Fruit fly (Drosophila melanogaster): ENCODE data around the gene aly.

Gene aly

dm6 chr3L:3071675-3072583 lies 45.6 kb upstream of the aly start (continued):
- peak; percentile 24 for TF ChIP-seq achi (GFP tag; optimal IDR thresholded peaks at IDR 0.05)
- TF ChIP-seq fd85E (GFP tag; optimal IDR thresholded peaks at IDR 0.05): no peak
- TF ChIP-seq CG6792 (GFP tag; optimal IDR thresholded peaks at IDR 0.05): peak; percentile 18
- TF ChIP-seq CG8632 (GFP tag; optimal IDR thresholded peaks at IDR 0.05): peak; percentile 18
- no peak for TF ChIP-seq dac (GFP tag; optimal IDR thresholded peaks at IDR 0.05)
- peak; percentile 9 for TF ChIP-seq CG16779 (tag; optimal IDR thresholded peaks at IDR 0.05)
- TF ChIP-seq Sox102F (GFP tag; optimal IDR thresholded peaks at IDR 0.05): peak; percentile 33
- peak; percentile 18 for TF ChIP-seq esn (GFP tag; optimal IDR thresholded peaks at IDR 0.05)
- no peak for TF ChIP-seq CG1621 (tag; optimal IDR thresholded peaks at IDR 0.05)
- TF ChIP-seq vri (GFP tag; optimal IDR thresholded peaks at IDR 0.05): no peak
- no peak for TF ChIP-seq Sox15 (GFP tag; optimal IDR thresholded peaks at IDR 0.05)
- TF ChIP-seq fd59A (GFP tag; optimal IDR thresholded peaks at IDR 0.05): no peak
- peak; percentile 58 for TF ChIP-seq svp (GFP tag)
- no peak for TF ChIP-seq CG9139 (GFP tag; optimal IDR thresholded peaks at IDR 0.05)
- TF ChIP-seq Hr4 (GFP tag; optimal IDR thresholded peaks at IDR 0.05): peak; percentile 40
- TF ChIP-seq CG10631 (GFP tag; optimal IDR thresholded peaks at IDR 0.05): peak; percentile 43
- no peak for TF ChIP-seq CG3032 (tag; optimal IDR thresholded peaks at IDR 0.05)
- TF ChIP-seq CG15336 (GFP tag; IDR thresholded peaks at IDR 0.05): no peak
- peak; percentile 43 for TF ChIP-seq OdsH (GFP tag; optimal IDR thresholded peaks at IDR 0.05)
- no peak for TF ChIP-seq eg (GFP tag; IDR thresholded peaks at IDR 0.05)

dm6 chr3L:3070274-3071204 lies 44.2 kb upstream of the aly start, which contains the start of the genes CG32486 and PAN3:
CG32486 (minus strand) TSS chr3L:3070839.
PAN3 (plus strand) TSS chr3L:3071133.
- no peak for TF ChIP-seq CG11762 (GFP tag; optimal IDR thresholded peaks at IDR 0.05; ENCODE audit: insufficient read depth)
- TF ChIP-seq CG1621 (tag; optimal IDR thresholded peaks at IDR 0.05): peak; percentile 99
- TF ChIP-seq CG4318 (GFP tag; optimal IDR thresholded peaks at IDR 0.05): no peak
- peak; percentile 21 for TF ChIP-seq Smox (GFP tag; optimal IDR thresholded peaks at IDR 0.05)
- TF ChIP-seq cyc (GFP tag; optimal IDR thresholded peaks at IDR 0.05): no peak
- no peak for TF ChIP-seq Gug (GFP tag; IDR thresholded peaks at IDR 0.05)
- TF ChIP-seq CG6163 (GFP tag; IDR thresholded peaks at IDR 0.05): peak; percentile 81
- no peak for TF ChIP-seq Ets21C (GFP tag; optimal IDR thresholded peaks at IDR 0.05)
- TF ChIP-seq Eip93F (GFP tag; optimal IDR thresholded peaks at IDR 0.05): no peak
- TF ChIP-seq CG32006 (GFP tag; optimal IDR thresholded peaks at IDR 0.05): no peak
- TF ChIP-seq CG10669 (GFP tag; optimal IDR thresholded peaks at IDR 0.05): no peak
- no peak for TF ChIP-seq Hr4 (GFP tag; optimal IDR thresholded peaks at IDR 0.05)
- TF ChIP-seq topi (GFP tag; optimal IDR thresholded peaks at IDR 0.05): peak; percentile 11
- peak in 1 of 2 experiments; percentile 17 for TF ChIP-seq salr (GFP tag; optimal IDR thresholded peaks at IDR 0.05)
- peak; percentile 16 for TF ChIP-seq Ets96B (tag; optimal IDR thresholded peaks at IDR 0.05)
- peak; percentile 38 for TF ChIP-seq esn (GFP tag; optimal IDR thresholded peaks at IDR 0.05)
- no peak for TF ChIP-seq Hr39 (GFP tag; optimal IDR thresholded peaks at IDR 0.05)
- peak; percentile 65 for TF ChIP-seq net (GFP tag; optimal IDR thresholded peaks at IDR 0.05)
- peak; percentile 47; the same call in 2 of the 3 replicates for TF ChIP-seq eg (GFP tag; IDR thresholded peaks at IDR 0.05)
- TF ChIP-seq achi (GFP tag; optimal IDR thresholded peaks at IDR 0.05): no peak
- peak; percentile 54 for TF ChIP-seq CG16779 (tag; optimal IDR thresholded peaks at IDR 0.05)
- TF ChIP-seq CG6792 (GFP tag; optimal IDR thresholded peaks at IDR 0.05): no peak
- TF ChIP-seq pdm3 (GFP tag; optimal IDR thresholded peaks at IDR 0.05): no peak
- TF ChIP-seq CG6854 (GFP tag; optimal IDR thresholded peaks at IDR 0.05): peak; percentile 56
- TF ChIP-seq dac (GFP tag; optimal IDR thresholded peaks at IDR 0.05): no peak
- no peak for TF ChIP-seq Hr38 (GFP tag; optimal IDR thresholded peaks at IDR 0.05)
- no peak for TF ChIP-seq CG31627 (GFP tag; optimal IDR thresholded peaks at IDR 0.05)
- peak; percentile 32; the same call in 1 of the 3 replicates for TF ChIP-seq CG8119 (GFP tag; IDR thresholded peaks at IDR 0.05)
- TF ChIP-seq acj6 (GFP tag; optimal IDR thresholded peaks at IDR 0.05): no peak
- TF ChIP-seq CG6808 (GFP tag; optimal IDR thresholded peaks at IDR 0.05): no peak
- no peak for TF ChIP-seq CG8632 (GFP tag; optimal IDR thresholded peaks at IDR 0.05)
- TF ChIP-seq CG3919 (GFP tag; optimal IDR thresholded peaks at IDR 0.05): peak; percentile 54
- peak; percentile 16 for TF ChIP-seq CG10631 (GFP tag; optimal IDR thresholded peaks at IDR 0.05)
- TF ChIP-seq CG3032 (tag; optimal IDR thresholded peaks at IDR 0.05): peak; percentile 24
- TF ChIP-seq Sox102F (GFP tag; optimal IDR thresholded peaks at IDR 0.05): no peak
- TF ChIP-seq CG9139 (GFP tag; optimal IDR thresholded peaks at IDR 0.05): peak; percentile 58
- peak; percentile 41 for TF ChIP-seq Eip75B (GFP tag; optimal IDR thresholded peaks at IDR 0.05)
